Worm (Caenorhabditis elegans) whole organism, early embryonic: ENCODE data around the gene C31B8.9.

Source experiments
- B0310.2 ChIP-seq: sonication (generic microtip); optimal IDR thresholded peaks from 2 replicates; lab custom pipeline; 2016; ENCODE audit warnings: mild to moderate bottlenecking, missing genetic modification characterization, missing compliant biosample characterization
- aly-1 ChIP-seq: sonication (generic microtip); optimal IDR thresholded peaks from 2 replicates; lab custom pipeline; 2016; ENCODE audit warnings: missing genetic modification characterization, missing compliant biosample characterization
- ama-1 ChIP-seq: fragments of 150-350 bp; optimal IDR thresholded peaks from 2 replicates; lab custom pipeline; 2014
- flt-1 ChIP-seq: fragments of 200-800 bp; sonication (Bioruptor generic); IDR thresholded peaks from 2 replicates; pipeline ENCODE4 v1.3.6; 2022; ENCODE audit warnings: missing genetic modification characterization, missing compliant biosample characterization
- hmbx-1 ChIP-seq: sonication (generic microtip); optimal IDR thresholded peaks from 2 replicates; lab custom pipeline; 2016; ENCODE audit warnings: mild to moderate bottlenecking, missing genetic modification characterization, missing compliant biosample characterization
- scrt-1 ChIP-seq: fragments of 200-800 bp; sonication (Bioruptor generic); IDR thresholded peaks from 2 replicates; pipeline ENCODE4 v1.3.6; 2022; ENCODE audit warnings: missing genetic modification characterization, missing compliant biosample characterization
- sea-1 ChIP-seq: fragments of 200-800 bp; sonication (Bioruptor generic); conservative IDR thresholded peaks from 2 replicates; pipeline ENCODE4 v1.3.6; 2022; ENCODE audit warnings: missing genetic modification characterization, missing compliant biosample characterization
- tbx-11 ChIP-seq: fragments of 200-800 bp; sonication (Bioruptor generic); IDR thresholded peaks from 2 replicates; pipeline ENCODE4 v1.3.6; 2022; ENCODE audit warnings: missing genetic modification characterization, missing compliant biosample characterization
- tra-4 ChIP-seq: sonication (generic microtip); optimal IDR thresholded peaks from 2 replicates; lab custom pipeline; 2017; ENCODE audit warnings: missing genetic modification characterization, missing compliant biosample characterization

DNA sequence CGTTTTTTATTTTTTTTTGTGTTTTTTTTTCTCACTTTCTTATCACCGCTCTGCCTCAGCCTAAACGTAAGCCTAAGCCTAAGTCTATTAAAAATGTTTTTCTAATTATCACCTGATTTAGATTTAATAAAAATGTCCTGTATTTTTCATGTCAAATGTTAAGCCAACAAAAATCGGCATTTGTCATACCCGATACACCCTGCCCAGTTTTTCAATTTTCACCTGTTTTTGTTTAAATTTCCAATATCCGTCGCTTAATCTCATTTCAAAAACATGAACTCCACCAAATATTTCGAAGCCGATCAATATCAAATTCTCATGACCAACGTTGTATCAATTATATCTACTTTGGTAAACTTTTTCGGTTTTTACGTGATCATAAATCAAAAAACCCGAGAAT is 18.5 kb upstream of the C31B8.9 start, which contains the start of gene C31B8.1:
- TF ChIP-seq tbx-11 (GFP tag; lab: Robert Waterston, UW) (no peak), sea-1 (GFP tag; lab: Robert Waterston, UW) (no peak), flt-1 (GFP tag; lab: Robert Waterston, UW) (no peak), B0310.2 (no peak), tra-4 (no peak), ama-1 (lab: Kevin White, UChicago) (no peak), hmbx-1 (no peak), aly-1 (tag; lab: Kevin White, UChicago) (no peak), scrt-1 (GFP tag; lab: Robert Waterston, UW) (no peak)
